Fruit fly (Drosophila melanogaster) whole organism, embryonic: Measurements from ENCODE around the gene Sil1.

Source experiments
- Bdp1 ChIP-seq: fragments of 200-800 bp; sonication (Bioruptor generic); optimal IDR thresholded peaks from 3 replicates; lab custom pipeline; 2016; ENCODE audit warnings: missing biosample characterization, missing genetic modification characterization
- CG10321 ChIP-seq: fragments of 200-800 bp; sonication (Bioruptor generic); IDR thresholded peaks from 2 replicates; pipeline ENCODE4 v1.3.6; 2022; ENCODE audit warnings: missing biosample characterization, missing genetic modification characterization
- CG10431 ChIP-seq: fragments of 200-800 bp; sonication (Bioruptor generic); optimal IDR thresholded peaks from 3 replicates; lab custom pipeline; 2018; ENCODE audit warnings: missing biosample characterization, mild to moderate bottlenecking, missing genetic modification characterization
- CG11093 ChIP-seq: fragments of 200-800 bp; sonication (Bioruptor generic); IDR thresholded peaks from 3 replicates; pipeline ENCODE4 v1.3.6; 2022; ENCODE audit warnings: missing biosample characterization, missing genetic modification characterization
- CG11398 ChIP-seq: fragments of 200-800 bp; sonication (Bioruptor generic); optimal IDR thresholded peaks from 2 replicates; lab custom pipeline; 2016; ENCODE audit warnings: missing biosample characterization, missing genetic modification characterization
- CG11456 ChIP-seq: fragments of 200-800 bp; sonication (Bioruptor generic); IDR thresholded peaks from 3 replicates; pipeline ENCODE4 v1.3.6; 2022; ENCODE audit warnings: missing biosample characterization, missing genetic modification characterization
- CG12299 ChIP-seq: fragments of 200-800 bp; sonication (Bioruptor generic); optimal IDR thresholded peaks from 2 replicates; lab custom pipeline; 2018; ENCODE audit warnings: missing biosample characterization, mild to moderate bottlenecking, missing genetic modification characterization
- CG12769 ChIP-seq: fragments of 200-800 bp; sonication (Bioruptor generic); optimal IDR thresholded peaks from 2 replicates; lab custom pipeline; 2019; ENCODE audit warnings: missing biosample characterization, mild to moderate bottlenecking, missing genetic modification characterization, moderate library complexity
- CG14050 ChIP-seq: fragments of 200-800 bp; sonication (Bioruptor generic); IDR thresholded peaks from 3 replicates; pipeline ENCODE4 v1.3.6; 2022; ENCODE audit warnings: missing biosample characterization, missing genetic modification characterization
- CG14441 ChIP-seq: fragments of 200-800 bp; sonication (Bioruptor generic); IDR thresholded peaks from 2 replicates; pipeline ENCODE4 v1.3.6; 2022; ENCODE audit warnings: missing biosample characterization, missing genetic modification characterization
- CG14667 ChIP-seq: fragments of 200-800 bp; sonication (Bioruptor generic); IDR thresholded peaks from 2 replicates; pipeline ENCODE4 v1.3.6; 2022; ENCODE audit warnings: missing biosample characterization, missing genetic modification characterization
- CG15011 ChIP-seq: fragments of 200-800 bp; sonication (Bioruptor generic); optimal IDR thresholded peaks from 3 replicates; lab custom pipeline; 2018; ENCODE audit warnings: missing biosample characterization, mild to moderate bottlenecking, missing genetic modification characterization
- CG1529 ChIP-seq: fragments of 200-800 bp; sonication (Bioruptor generic); optimal IDR thresholded peaks from 3 replicates; lab custom pipeline; 2018; ENCODE audit warnings: missing biosample characterization, missing genetic modification characterization
- CG15514 ChIP-seq: fragments of 200-800 bp; sonication (Bioruptor generic); optimal IDR thresholded peaks from 3 replicates; lab custom pipeline; 2017; ENCODE audit warnings: missing biosample characterization, missing genetic modification characterization, mild to moderate bottlenecking, moderate library complexity, missing genetic modification reagents
- CG2116 ChIP-seq: fragments of 200-800 bp; sonication (Bioruptor generic); optimal IDR thresholded peaks from 3 replicates; lab custom pipeline; 2018; ENCODE audit warnings: missing biosample characterization, mild to moderate bottlenecking, missing genetic modification characterization
- CG2678 ChIP-seq: fragments of 200-800 bp; sonication (Bioruptor generic); optimal IDR thresholded peaks from 3 replicates; lab custom pipeline; 2019; ENCODE audit warnings: missing biosample characterization, mild to moderate bottlenecking, missing genetic modification characterization, moderate library complexity
- CG32532 ChIP-seq: fragments of 200-800 bp; sonication (Bioruptor generic); IDR thresholded peaks from 2 replicates; pipeline ENCODE4 v1.3.6; 2022; ENCODE audit warnings: missing biosample characterization, missing genetic modification characterization
- CG32772 ChIP-seq: fragments of 200-800 bp; sonication (Bioruptor generic); IDR thresholded peaks from 2 replicates; pipeline ENCODE4 v1.3.6; 2022; ENCODE audit warnings: missing biosample characterization, missing genetic modification characterization
- CG33557 ChIP-seq: fragments of 200-800 bp; sonication (Bioruptor generic); optimal IDR thresholded peaks from 2 replicates; lab custom pipeline; 2019; ENCODE audit warnings: missing biosample characterization, mild to moderate bottlenecking, missing genetic modification characterization, moderate library complexity
- CG4328 ChIP-seq: fragments of 200-800 bp; sonication (Bioruptor generic); optimal IDR thresholded peaks from 3 replicates; lab custom pipeline; 2017; ENCODE audit warnings: missing biosample characterization, missing genetic modification reagents, missing genetic modification characterization
- CG9817 ChIP-seq: fragments of 200-800 bp; sonication (Bioruptor generic); optimal IDR thresholded peaks from 2 replicates; lab custom pipeline; 2018; ENCODE audit warnings: missing biosample characterization, mild to moderate bottlenecking, missing genetic modification characterization, moderate library complexity
- CoRest ChIP-seq: fragments of 200-800 bp; sonication (Bioruptor generic); optimal IDR thresholded peaks from 3 replicates; lab custom pipeline; 2018; ENCODE audit warnings: missing biosample characterization, mild to moderate bottlenecking, missing genetic modification characterization, moderate library complexity
- D19A ChIP-seq: fragments of 200-800 bp; optimal IDR thresholded peaks from 3 replicates; lab custom pipeline; 2019; ENCODE audit warnings: missing biosample characterization, mild to moderate bottlenecking, missing genetic modification characterization, moderate library complexity
- Dip2 ChIP-seq: fragments of 200-800 bp; sonication (Bioruptor generic); IDR thresholded peaks from 2 replicates; pipeline ENCODE4 v1.3.6; 2022; ENCODE audit warnings: missing biosample characterization, missing genetic modification characterization
- Dll ChIP-seq: fragments of 200-800 bp; sonication (Bioruptor generic); IDR thresholded peaks from 4 replicates; pipeline ENCODE4 v1.3.6; 2022; ENCODE audit warnings: missing biosample characterization, missing genetic modification characterization; ENCODE audit not compliant: partially characterized antibody
- E2f1 ChIP-seq: fragments of 200-800 bp; sonication (Bioruptor generic); IDR thresholded peaks from 2 replicates; pipeline ENCODE4 v1.3.6; 2022; ENCODE audit warnings: missing biosample characterization, missing genetic modification characterization
- HHEX ChIP-seq: fragments of 200-800 bp; sonication (Bioruptor generic); optimal IDR thresholded peaks from 3 replicates; lab custom pipeline; 2017; ENCODE audit warnings: missing biosample characterization, mild to moderate bottlenecking, missing genetic modification characterization, missing genetic modification reagents
- Hmx ChIP-seq: fragments of 200-800 bp; sonication (Bioruptor generic); optimal IDR thresholded peaks from 2 replicates; lab custom pipeline; 2016; ENCODE audit warnings: missing biosample characterization, missing genetic modification characterization
- Jarid2 ChIP-seq: fragments of 200-800 bp; sonication (Bioruptor generic); optimal IDR thresholded peaks from 3 replicates; lab custom pipeline; 2017; ENCODE audit warnings: mild to moderate bottlenecking, missing biosample characterization, missing genetic modification reagents, missing genetic modification characterization
- Nf-YC ChIP-seq: fragments of 200-800 bp; optimal IDR thresholded peaks from 3 replicates; lab custom pipeline; 2019; ENCODE audit warnings: missing biosample characterization, mild to moderate bottlenecking, missing genetic modification characterization, moderate library complexity
- NfI ChIP-seq: fragments of 200-800 bp; sonication (Bioruptor generic); optimal IDR thresholded peaks from 3 replicates; lab custom pipeline; 2018; ENCODE audit warnings: missing biosample characterization, mild to moderate bottlenecking, missing genetic modification characterization, moderate library complexity
- Ptx1 ChIP-seq: fragments of 200-800 bp; sonication (Bioruptor generic); IDR thresholded peaks from 2 replicates; pipeline ENCODE4 v1.3.6; 2022; ENCODE audit warnings: missing biosample characterization, missing genetic modification characterization
- Six4 ChIP-seq: fragments of 200-800 bp; sonication (Bioruptor generic); optimal IDR thresholded peaks from 2 replicates; lab custom pipeline; 2016; ENCODE audit warnings: missing biosample characterization, missing genetic modification characterization
- Trl ChIP-seq, 3 experiments: fragments of >200 bp in 2 of 3; fragments of 200-800 bp in 1 of 3; sonication (Bioruptor generic) in 1 of 3; optimal IDR thresholded peaks; 2 replicates in 1 of 3; 3 replicates in 2 of 3; lab custom pipeline; 2016 to 2017; ENCODE audit warnings: missing biosample characterization in 1 of 3, missing genetic modification characterization in 1 of 3
- chn ChIP-seq: fragments of 200-800 bp; sonication (Bioruptor generic); optimal IDR thresholded peaks from 2 replicates; lab custom pipeline; 2016; ENCODE audit warnings: missing biosample characterization, missing genetic modification characterization
- cwo ChIP-seq: fragments of 200-800 bp; sonication (Bioruptor generic); optimal IDR thresholded peaks from 3 replicates; lab custom pipeline; 2017; ENCODE audit warnings: missing biosample characterization, missing genetic modification characterization, mild to moderate bottlenecking, moderate library complexity, missing genetic modification reagents
- dysf ChIP-seq: fragments of 200-800 bp; sonication (Bioruptor generic); IDR thresholded peaks from 3 replicates; pipeline ENCODE4 v1.3.6; 2022; ENCODE audit warnings: missing biosample characterization, missing genetic modification characterization
- eve ChIP-seq, 2 experiments: fragments of >200 bp; optimal IDR thresholded peaks; 2 replicates each; lab custom pipeline; 2017; ENCODE audit warnings: missing biosample characterization in 2 of 2, missing genetic modification characterization in 2 of 2
- insv ChIP-seq, 2 experiments: fragments of 200-800 bp; sonication (Bioruptor generic); optimal IDR thresholded peaks; 3 replicates each; lab custom pipeline; 2016 to 2018; ENCODE audit warnings: missing biosample characterization in 2 of 2, missing genetic modification characterization in 2 of 2
- kah ChIP-seq: fragments of 200-800 bp; sonication (Bioruptor generic); optimal IDR thresholded peaks from 2 replicates; lab custom pipeline; 2018; ENCODE audit warnings: missing biosample characterization, mild to moderate bottlenecking, missing genetic modification characterization
- knrl ChIP-seq: fragments of 200-800 bp; sonication (Bioruptor generic); IDR thresholded peaks from 3 replicates; pipeline ENCODE4 v1.3.6; 2022; ENCODE audit warnings: missing biosample characterization, missing genetic modification characterization; ENCODE audit not compliant: partially characterized antibody
- mirr ChIP-seq: fragments of 200-800 bp; sonication (Bioruptor generic); optimal IDR thresholded peaks from 3 replicates; lab custom pipeline; 2018; ENCODE audit warnings: missing biosample characterization, mild to moderate bottlenecking, missing genetic modification characterization
- nau ChIP-seq: fragments of 200-800 bp; sonication (Bioruptor generic); optimal IDR thresholded peaks from 3 replicates; lab custom pipeline; 2017; ENCODE audit warnings: missing biosample characterization, mild to moderate bottlenecking, missing genetic modification characterization, missing genetic modification reagents
- nom ChIP-seq: fragments of 200-800 bp; sonication (Bioruptor generic); optimal IDR thresholded peaks from 2 replicates; lab custom pipeline; 2017; ENCODE audit warnings: missing biosample characterization, missing genetic modification characterization, mild to moderate bottlenecking, moderate library complexity, missing genetic modification reagents
- otp ChIP-seq: fragments of 200-800 bp; sonication (Bioruptor generic); IDR thresholded peaks from 3 replicates; pipeline ENCODE4, ENCODE4 v1.3.6; 2022; ENCODE audit warnings: missing biosample characterization, missing genetic modification characterization
- so ChIP-seq: fragments of 200-800 bp; sonication (Bioruptor generic); IDR thresholded peaks from 3 replicates; pipeline ENCODE4 v1.3.6; 2022; ENCODE audit warnings: missing biosample characterization, missing genetic modification characterization
- tap ChIP-seq: fragments of 200-800 bp; optimal IDR thresholded peaks from 3 replicates; lab custom pipeline; 2019; ENCODE audit warnings: missing biosample characterization, mild to moderate bottlenecking, missing genetic modification characterization, moderate library complexity
- trh ChIP-seq: fragments of 200-800 bp; sonication (Bioruptor generic); optimal IDR thresholded peaks from 2 replicates; lab custom pipeline; 2016; ENCODE audit warnings: missing biosample characterization, missing genetic modification characterization
- z ChIP-seq: fragments of 200-800 bp; sonication (Bioruptor generic); IDR thresholded peaks from 3 replicates; pipeline ENCODE4 v1.3.6; 2022; ENCODE audit warnings: missing biosample characterization, missing genetic modification characterization

Gene Sil1

DNA sequence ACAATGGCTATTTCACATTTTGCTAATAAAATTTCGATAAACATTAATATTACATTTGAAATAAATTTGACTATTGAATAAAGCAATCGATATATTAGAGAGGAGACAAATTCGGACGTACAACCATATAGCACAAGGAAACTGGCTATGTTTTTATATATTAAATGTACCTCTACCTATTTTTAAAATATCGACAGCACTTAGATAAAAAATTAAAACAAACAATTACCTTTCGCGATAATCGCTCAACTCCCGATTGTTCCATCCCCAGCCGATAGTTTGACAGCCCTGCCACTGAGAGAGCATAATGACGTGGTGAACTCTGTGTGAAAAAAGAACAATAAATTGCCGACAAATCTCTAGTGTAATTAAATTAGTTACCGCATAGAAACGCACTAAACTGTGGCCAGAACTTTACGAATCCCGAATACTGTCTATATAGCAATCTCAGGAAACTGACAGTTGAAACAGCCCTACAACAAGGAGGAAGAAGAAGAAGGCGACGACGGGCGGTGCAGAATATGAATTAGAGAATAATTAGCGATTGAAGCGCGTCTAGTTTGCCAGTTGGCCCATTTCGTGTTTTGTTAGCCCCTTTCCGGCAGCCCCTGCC, 23.4 kb upstream of the Sil1 start, which contains the start of gene CG11857 (continued):
- TF ChIP-seq CG33557 (GFP tag; lab: Kevin White, UChicago) (peak; percentile 96), mirr (GFP tag; lab: Kevin White, UChicago) (peak; percentile 95), Jarid2 (GFP tag; lab: Kevin White, UChicago) (peak; percentile 84), knrl (peak; percentile 100), NfI (GFP tag; lab: Kevin White, UChicago) (peak; percentile 98), CG32532 (GFP tag; lab: Robert Waterston, UW) (peak; percentile 99), Dll (GFP tag; lab: Robert Waterston, UW) (peak; percentile 100), chn (GFP tag; lab: Kevin White, UChicago) (peak; percentile 98), cwo (GFP tag; lab: Kevin White, UChicago) (peak; percentile 90), CG11398 (GFP tag; lab: Kevin White, UChicago) (peak; percentile 94), Bdp1 (GFP tag; lab: Kevin White, UChicago) (peak; percentile 93), CG32772 (GFP tag; lab: Robert Waterston, UW) (peak; percentile 99), nom (GFP tag; lab: Kevin White, UChicago) (peak; percentile 80), CG9817 (tag; lab: Kevin White, UChicago) (peak; percentile 99), dysf (GFP tag; lab: Robert Waterston, UW) (peak; percentile 99), insv (GFP tag; optimal IDR thresholded peaks at IDR 0.05; lab: Kevin White, UChicago) (peak in 1 of 2 experiments; percentile 77), D19A (tag; lab: Kevin White, UChicago) (peak; percentile 92), CG14050 (GFP tag; lab: Robert Waterston, UW) (peak; percentile 98), CG14441 (peak; percentile 99), so (GFP tag; lab: Robert Waterston, UW) (peak; percentile 97), CG10431 (peak; percentile 82), CG4328 (peak; percentile 91), Six4 (GFP tag; lab: Kevin White, UChicago) (peak; percentile 97), CG2678 (tag; lab: Kevin White, UChicago) (peak; percentile 98), HHEX (GFP tag; lab: Kevin White, UChicago) (peak; percentile 96), CoRest (tag; lab: Kevin White, UChicago) (peak; percentile 99), CG11456 (GFP tag; lab: Robert Waterston, UW) (peak; percentile 99), CG12299 (tag; lab: Kevin White, UChicago) (peak; percentile 95), z (GFP tag; lab: Robert Waterston, UW) (peak; percentile 70; the same call in 2 of the 3 replicates), kah (peak; percentile 84), trh (peak; percentile 97), tap (peak; percentile 95), nau (GFP tag; lab: Kevin White, UChicago) (no peak), E2f1 (GFP tag; lab: Robert Waterston, UW) (peak; percentile 99), Hmx (peak; percentile 96), CG1529 (GFP tag; lab: Kevin White, UChicago) (peak; percentile 94), CG10321 (peak; percentile 83), Dip2 (GFP tag; lab: Robert Waterston, UW) (peak; percentile 80), otp (GFP tag; lab: Robert Waterston, UW) (peak; percentile 97), Ptx1 (GFP tag; lab: Robert Waterston, UW) (peak; percentile 99), Trl (optimal IDR thresholded peaks at IDR 0.05; lab: Kevin White, UChicago) (peak in 1 of 2 experiments; percentile 46), Trl (GFP tag; optimal IDR thresholded peaks at IDR 0.05; lab: Kevin White, UChicago) (peak; percentile 98), CG12769 (tag; lab: Kevin White, UChicago) (peak; percentile 98), eve (GFP tag; optimal IDR thresholded peaks at IDR 0.05; lab: Kevin White, UChicago) (peak in 1 of 2 experiments; percentile 54), Nf-YC (tag; lab: Kevin White, UChicago) (peak; percentile 87), CG14667 (GFP tag; lab: Robert Waterston, UW) (peak; percentile 99), CG15011 (GFP tag; lab: Kevin White, UChicago) (peak; percentile 92), CG11093 (peak; percentile 99), CG15514 (GFP tag; lab: Kevin White, UChicago) (peak; percentile 93), CG2116 (GFP tag; lab: Kevin White, UChicago) (peak; percentile 94)
